Fruit fly (Drosophila melanogaster) whole organism, embryonic: ENCODE measurements around the gene Pcyt1.

Experiments used
- Atf-2 ChIP-seq: fragments of 200-800 bp; sonication (Bioruptor generic); optimal IDR thresholded peaks from 2 replicates; lab custom pipeline; 2016; ENCODE audit warnings: missing biosample characterization, missing genetic modification characterization
- Atf3 ChIP-seq: fragments of 200-800 bp; sonication (Bioruptor generic); optimal IDR thresholded peaks from 3 replicates; lab custom pipeline; 2016; ENCODE audit warnings: missing biosample characterization, missing genetic modification characterization
- B-H1 ChIP-seq: fragments of 200-800 bp; sonication (Bioruptor generic); IDR thresholded peaks from 3 replicates; pipeline ENCODE4 v1.3.6; 2022; ENCODE audit warnings: missing biosample characterization, missing genetic modification characterization
- CG10274 ChIP-seq: fragments of 200-800 bp; sonication (Bioruptor generic); optimal IDR thresholded peaks from 3 replicates; lab custom pipeline; 2017; ENCODE audit warnings: missing biosample characterization, mild to moderate bottlenecking, missing genetic modification characterization
- CG10959 ChIP-seq: fragments of 200-800 bp; sonication (Bioruptor generic); IDR thresholded peaks from 2 replicates; pipeline ENCODE4 v1.3.6; 2022; ENCODE audit warnings: missing biosample characterization, missing genetic modification characterization
- CG11247 ChIP-seq: fragments of 200-800 bp; sonication (Bioruptor generic); IDR thresholded peaks from 2 replicates; pipeline ENCODE4 v1.3.6; 2022; ENCODE audit warnings: missing biosample characterization, missing genetic modification characterization
- CG12155 ChIP-seq: fragments of 200-800 bp; sonication (Bioruptor generic); optimal IDR thresholded peaks from 3 replicates; lab custom pipeline; 2016; ENCODE audit warnings: missing biosample characterization, missing genetic modification characterization
- CG12744 ChIP-seq: fragments of 200-800 bp; sonication (Bioruptor generic); optimal IDR thresholded peaks from 2 replicates; lab custom pipeline; 2016; ENCODE audit warnings: missing biosample characterization, missing genetic modification characterization
- CG14441 ChIP-seq: fragments of 200-800 bp; sonication (Bioruptor generic); IDR thresholded peaks from 2 replicates; pipeline ENCODE4 v1.3.6; 2022; ENCODE audit warnings: missing biosample characterization, missing genetic modification characterization
- CG14965 ChIP-seq: fragments of 200-800 bp; sonication (Bioruptor generic); optimal IDR thresholded peaks from 2 replicates; lab custom pipeline; 2016; ENCODE audit warnings: missing biosample characterization, missing genetic modification characterization, borderline replicate concordance
- CG15514 ChIP-seq: fragments of 200-800 bp; sonication (Bioruptor generic); optimal IDR thresholded peaks from 3 replicates; lab custom pipeline; 2017; ENCODE audit warnings: missing biosample characterization, missing genetic modification characterization, mild to moderate bottlenecking, moderate library complexity, missing genetic modification reagents
- CG1602 ChIP-seq: fragments of 200-800 bp; sonication (Bioruptor generic); optimal IDR thresholded peaks from 3 replicates; lab custom pipeline; 2016; ENCODE audit warnings: missing biosample characterization, missing genetic modification characterization
- CG17385 ChIP-seq: fragments of 200-800 bp; sonication (Bioruptor generic); optimal IDR thresholded peaks from 3 replicates; lab custom pipeline; 2018; ENCODE audit warnings: missing biosample characterization, mild to moderate bottlenecking, missing genetic modification characterization
- CG2199 ChIP-seq: fragments of 200-800 bp; sonication (Bioruptor generic); IDR thresholded peaks from 3 replicates; pipeline ENCODE4 v1.3.6; 2022; ENCODE audit warnings: missing biosample characterization, missing genetic modification characterization
- CG2889 ChIP-seq: fragments of 200-800 bp; sonication (Bioruptor generic); IDR thresholded peaks from 3 replicates; pipeline ENCODE4 v1.3.6; 2022; ENCODE audit warnings: missing biosample characterization, missing genetic modification characterization
- CG30431 ChIP-seq: fragments of 200-800 bp; sonication (Bioruptor generic); optimal IDR thresholded peaks from 2 replicates; lab custom pipeline; 2017; ENCODE audit warnings: missing biosample characterization, missing genetic modification characterization
- CG31224 ChIP-seq: fragments of 200-800 bp; sonication (Bioruptor generic); IDR thresholded peaks from 2 replicates; pipeline ENCODE4 v1.3.6; 2022; ENCODE audit warnings: missing biosample characterization, missing genetic modification characterization
- CG33213 ChIP-seq: fragments of 200-800 bp; sonication (Bioruptor generic); optimal IDR thresholded peaks from 3 replicates; lab custom pipeline; 2016; ENCODE audit warnings: missing biosample characterization, missing genetic modification characterization
- CG33557 ChIP-seq: fragments of 200-800 bp; sonication (Bioruptor generic); optimal IDR thresholded peaks from 2 replicates; lab custom pipeline; 2019; ENCODE audit warnings: missing biosample characterization, mild to moderate bottlenecking, missing genetic modification characterization, moderate library complexity
- CG3407 ChIP-seq: fragments of 200-800 bp; sonication (Bioruptor generic); optimal IDR thresholded peaks from 2 replicates; lab custom pipeline; 2018; ENCODE audit warnings: missing biosample characterization, mild to moderate bottlenecking, missing genetic modification characterization
- CG4328 ChIP-seq: fragments of 200-800 bp; sonication (Bioruptor generic); optimal IDR thresholded peaks from 3 replicates; lab custom pipeline; 2017; ENCODE audit warnings: missing biosample characterization, missing genetic modification reagents, missing genetic modification characterization
- CG4617 ChIP-seq: fragments of 200-800 bp; sonication (Bioruptor generic); optimal IDR thresholded peaks from 3 replicates; lab custom pipeline; 2016; ENCODE audit warnings: missing biosample characterization, missing genetic modification characterization, borderline replicate concordance
- CG7745 ChIP-seq: fragments of 200-800 bp; sonication (Bioruptor generic); optimal IDR thresholded peaks from 2 replicates; lab custom pipeline; 2018; ENCODE audit warnings: missing biosample characterization, mild to moderate bottlenecking, missing genetic modification characterization, moderate library complexity
- CTCF ChIP-seq: fragments of 200-800 bp; sonication (Bioruptor generic); optimal IDR thresholded peaks from 2 replicates; lab custom pipeline; 2017; ENCODE audit warnings: missing biosample characterization, mild to moderate bottlenecking, missing genetic modification characterization, moderate library complexity
- CrebB ChIP-seq: fragments of 200-800 bp; sonication (Bioruptor generic); optimal IDR thresholded peaks from 3 replicates; lab custom pipeline; 2018; ENCODE audit warnings: missing biosample characterization, mild to moderate bottlenecking, missing genetic modification characterization
- HLH4C ChIP-seq: fragments of 200-800 bp; sonication (Bioruptor generic); IDR thresholded peaks from 3 replicates; pipeline ENCODE4 v1.3.6; 2022; ENCODE audit warnings: missing biosample characterization, missing genetic modification characterization; ENCODE audit not compliant: partially characterized antibody
- HmgD ChIP-seq: fragments of 200-800 bp; sonication (Bioruptor generic); optimal IDR thresholded peaks from 3 replicates; lab custom pipeline; 2016; ENCODE audit warnings: missing biosample characterization, missing genetic modification characterization
- NK7.1 ChIP-seq: fragments of 200-800 bp; sonication (Bioruptor generic); optimal IDR thresholded peaks from 3 replicates; lab custom pipeline; 2016; ENCODE audit warnings: missing biosample characterization, missing genetic modification characterization
- Ptx1 ChIP-seq: fragments of 200-800 bp; sonication (Bioruptor generic); IDR thresholded peaks from 2 replicates; pipeline ENCODE4 v1.3.6; 2022; ENCODE audit warnings: missing biosample characterization, missing genetic modification characterization
- Ravus ChIP-seq: fragments of 200-800 bp; sonication (Bioruptor generic); IDR thresholded peaks from 2 replicates; pipeline ENCODE4 v1.3.6; 2022; ENCODE audit warnings: missing biosample characterization, missing genetic modification characterization
- Vsx1 ChIP-seq: fragments of 200-800 bp; sonication (Bioruptor generic); optimal IDR thresholded peaks from 2 replicates; lab custom pipeline; 2017; ENCODE audit warnings: missing biosample characterization, mild to moderate bottlenecking, missing genetic modification characterization, missing genetic modification reagents
- ash1 ChIP-seq: fragments of 200-800 bp; sonication (Bioruptor generic); optimal IDR thresholded peaks from 2 replicates; lab custom pipeline; 2018; ENCODE audit warnings: missing biosample characterization, mild to moderate bottlenecking, missing genetic modification characterization
- ato ChIP-seq: fragments of 200-800 bp; sonication (Bioruptor generic); IDR thresholded peaks from 2 replicates; pipeline ENCODE4 v1.3.6; 2022; ENCODE audit warnings: missing biosample characterization, missing genetic modification characterization; ENCODE audit not compliant: partially characterized antibody
- bigmax ChIP-seq: fragments of 200-800 bp; sonication (Bioruptor generic); optimal IDR thresholded peaks from 2 replicates; lab custom pipeline; 2018; ENCODE audit warnings: missing biosample characterization, mild to moderate bottlenecking, missing genetic modification characterization
- cato ChIP-seq: fragments of 200-800 bp; sonication (Bioruptor generic); optimal IDR thresholded peaks from 2 replicates; lab custom pipeline; 2016; ENCODE audit warnings: missing biosample characterization, missing genetic modification characterization, borderline replicate concordance
- chif ChIP-seq, 2 experiments: fragments of 200-800 bp; sonication (Bioruptor generic); optimal IDR thresholded peaks; 3 replicates each; lab custom pipeline; 2016; ENCODE audit warnings: missing biosample characterization in 2 of 2, missing genetic modification characterization in 2 of 2
- cwo ChIP-seq: fragments of 200-800 bp; sonication (Bioruptor generic); optimal IDR thresholded peaks from 3 replicates; lab custom pipeline; 2017; ENCODE audit warnings: missing biosample characterization, missing genetic modification characterization, mild to moderate bottlenecking, moderate library complexity, missing genetic modification reagents
- dmrt99B ChIP-seq: fragments of 200-800 bp; sonication (Bioruptor generic); optimal IDR thresholded peaks from 2 replicates; lab custom pipeline; 2018; ENCODE audit warnings: missing biosample characterization, mild to moderate bottlenecking, missing genetic modification characterization, moderate library complexity
- exex ChIP-seq: fragments of 200-800 bp; sonication (Bioruptor generic); optimal IDR thresholded peaks from 4 replicates; lab custom pipeline; 2018; ENCODE audit warnings: missing biosample characterization, mild to moderate bottlenecking, missing genetic modification characterization, moderate library complexity
- jumu ChIP-seq: fragments of 200-800 bp; sonication (Bioruptor generic); optimal IDR thresholded peaks from 3 replicates; lab custom pipeline; 2016; ENCODE audit warnings: missing biosample characterization, missing genetic modification characterization
- lmd ChIP-seq: fragments of 200-800 bp; sonication (Bioruptor generic); IDR thresholded peaks from 2 replicates; pipeline ENCODE4 v1.3.6; 2022; ENCODE audit warnings: missing biosample characterization, missing genetic modification characterization
- maf-S ChIP-seq: fragments of 200-800 bp; sonication (Bioruptor generic); optimal IDR thresholded peaks from 2 replicates; lab custom pipeline; 2016; ENCODE audit warnings: missing biosample characterization, missing genetic modification characterization
- phol ChIP-seq: fragments of 200-800 bp; sonication (Bioruptor generic); optimal IDR thresholded peaks from 3 replicates; lab custom pipeline; 2018; ENCODE audit warnings: missing biosample characterization, mild to moderate bottlenecking, missing genetic modification characterization, moderate library complexity
- row ChIP-seq: fragments of 200-800 bp; sonication (Bioruptor generic); IDR thresholded peaks from 3 replicates; pipeline ENCODE4 v1.3.6; 2022; ENCODE audit warnings: missing biosample characterization, missing genetic modification characterization
- seq ChIP-seq: fragments of 200-800 bp; sonication (Bioruptor generic); IDR thresholded peaks from 2 replicates; pipeline ENCODE4 v1.3.6; 2022; ENCODE audit warnings: missing biosample characterization, missing genetic modification characterization
- slp2 ChIP-seq: fragments of 200-800 bp; sonication (Bioruptor generic); optimal IDR thresholded peaks from 2 replicates; lab custom pipeline; 2016; ENCODE audit warnings: missing biosample characterization, missing genetic modification characterization
- sqz ChIP-seq: fragments of 200-800 bp; sonication (Bioruptor generic); optimal IDR thresholded peaks from 3 replicates; lab custom pipeline; 2018; ENCODE audit warnings: missing biosample characterization, mild to moderate bottlenecking, missing genetic modification characterization
- wdn ChIP-seq: fragments of 200-800 bp; sonication (Bioruptor generic); IDR thresholded peaks from 2 replicates; pipeline ENCODE4 v1.3.6; 2022; ENCODE audit warnings: missing biosample characterization, missing genetic modification characterization
- wor ChIP-seq: fragments of 200-800 bp; sonication (Bioruptor generic); IDR thresholded peaks from 2 replicates; pipeline ENCODE4 v1.3.6; 2022; ENCODE audit warnings: missing biosample characterization, missing genetic modification characterization

The Pcyt1 gene

DNA sequence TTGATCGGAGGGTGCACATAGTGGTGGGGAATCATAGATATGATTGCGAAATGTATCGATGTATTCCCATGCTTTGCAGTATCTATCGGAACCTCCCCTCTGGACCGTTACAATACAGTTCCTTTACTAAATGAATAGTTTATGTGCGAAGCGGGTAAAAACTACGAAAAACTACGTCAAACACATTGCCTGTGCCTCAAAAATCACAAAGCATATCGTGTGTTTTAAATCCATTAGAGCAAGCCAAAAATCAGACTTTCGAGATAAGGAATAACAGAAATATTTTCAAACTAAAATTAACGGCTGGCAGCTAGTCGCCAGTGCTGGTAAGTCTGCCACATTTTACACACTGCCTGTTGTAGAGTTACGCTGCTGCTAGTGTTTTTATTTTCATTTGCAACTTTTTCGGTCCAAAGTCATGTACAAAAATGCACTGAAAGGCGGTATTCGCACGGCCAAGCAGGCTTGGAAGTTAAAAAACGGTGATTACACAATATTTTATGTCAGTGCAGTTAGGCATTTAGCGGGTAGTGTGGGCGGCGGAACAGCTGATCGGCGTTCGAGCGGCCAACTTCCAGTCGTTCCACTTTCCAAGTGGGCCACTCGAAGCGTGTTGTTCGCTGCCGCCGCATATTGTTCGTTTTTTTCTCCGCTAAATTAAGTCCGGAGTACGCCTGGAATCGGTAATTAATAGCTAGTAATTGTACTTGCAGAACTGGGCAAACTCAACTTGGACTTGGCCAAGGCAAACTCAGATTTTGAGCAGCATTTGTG is 28.4 kb upstream of the Pcyt1 start (continued):
- TF ChIP-seq CG12155 (GFP tag; lab: Kevin White, UChicago) (peak; percentile 73), CG4617 (peak; percentile 52), wdn (GFP tag; lab: Robert Waterston, UW) (peak; percentile 53; the same call in 1 of the 2 replicates), maf-S (GFP tag; lab: Kevin White, UChicago) (peak; percentile 55), CTCF (GFP tag; lab: Kevin White, UChicago) (peak; percentile 48), CG10959 (GFP tag; lab: Robert Waterston, UW) (no peak), CG30431 (peak; percentile 21), CG15514 (peak; percentile 93), sqz (no peak), phol (tag; lab: Kevin White, UChicago) (peak; percentile 66), CG14441 (GFP tag; lab: Robert Waterston, UW) (peak; percentile 54; the same call in 1 of the 2 replicates), Atf-2 (peak; percentile 56), CG14965 (GFP tag; lab: Kevin White, UChicago) (no peak), CrebB (tag; lab: Kevin White, UChicago) (no peak), CG3407 (peak; percentile 17), seq (GFP tag; lab: Robert Waterston, UW) (0 out of 2 replicates have a peak, but pooled peaks have one; percentile 32), CG33213 (peak; percentile 60), NK7.1 (no peak), jumu (GFP tag; lab: Kevin White, UChicago) (peak; percentile 80), CG11247 (GFP tag; lab: Robert Waterston, UW) (0 out of 2 replicates have a peak, but pooled peaks have one; percentile 21), cato (GFP tag; lab: Kevin White, UChicago) (peak; percentile 12), ash1 (GFP tag; lab: Kevin White, UChicago) (no peak), CG2199 (GFP tag; lab: Robert Waterston, UW) (0 out of 3 replicates have a peak, but pooled peaks have one; percentile 11), slp2 (GFP tag; lab: Kevin White, UChicago) (peak; percentile 48), cwo (GFP tag; lab: Kevin White, UChicago) (peak; percentile 6), dmrt99B (tag; lab: Kevin White, UChicago) (no peak), Ravus (GFP tag; lab: Robert Waterston, UW) (no peak), CG1602 (GFP tag; lab: Kevin White, UChicago) (peak; percentile 47), wor (GFP tag; lab: Robert Waterston, UW) (0 out of 2 replicates have a peak, but pooled peaks have one; percentile 35), B-H1 (GFP tag; lab: Robert Waterston, UW) (peak; percentile 31; the same call in 1 of the 3 replicates), CG12744 (GFP tag; lab: Kevin White, UChicago) (peak; percentile 37), ato (peak; percentile 36; the same call in 1 of the 2 replicates), bigmax (GFP tag; lab: Kevin White, UChicago) (no peak), CG17385 (GFP tag; lab: Kevin White, UChicago) (peak; percentile 48), CG31224 (GFP tag; lab: Robert Waterston, UW) (no peak; the same call in 1 of the 2 replicates), CG7745 (tag; lab: Kevin White, UChicago) (no peak), CG10274 (GFP tag; lab: Kevin White, UChicago) (peak; percentile 73), CG33557 (peak; percentile 3), lmd (peak; percentile 40; the same call in 1 of the 2 replicates), HLH4C (GFP tag; lab: Robert Waterston, UW) (peak; percentile 74), HmgD (peak; percentile 51), Vsx1 (GFP tag; lab: Kevin White, UChicago) (peak; percentile 84), Atf3 (peak; percentile 53), chif (GFP tag; optimal IDR thresholded peaks at IDR 0.05; lab: Kevin White, UChicago) (peak; percentile 50 to 70), CG4328 (GFP tag; lab: Kevin White, UChicago) (no peak), exex (peak; percentile 5), CG2889 (peak; percentile 43; the same call in 1 of the 3 replicates), Ptx1 (GFP tag; lab: Robert Waterston, UW) (no peak), row (GFP tag; lab: Robert Waterston, UW) (peak; percentile 56)
